Worm (Caenorhabditis elegans) whole organism, L4 larva: ENCODE data around the gene C29F4.3.
"Not testable (repeated sequence)": the region's sequence is repeated elsewhere in the genome, so short reads cannot be mapped to it uniquely, and the experiment has no call there.

Experiments
- F26F4.8 ChIP-seq: fragments of 200-800 bp; sonication (Bioruptor generic); conservative IDR thresholded peaks from 2 replicates; pipeline ENCODE4 v1.3.6; 2022; ENCODE audit warnings: missing genetic modification characterization, missing compliant biosample characterization
- F49E8.2 ChIP-seq: sonication (generic microtip); optimal IDR thresholded peaks from 2 replicates; lab custom pipeline; 2016; ENCODE audit warnings: missing compliant biosample characterization, mild to moderate bottlenecking, missing genetic modification characterization, borderline replicate concordance
- Y5F2A.4 ChIP-seq: fragments of 200-800 bp; sonication (Bioruptor generic); optimal IDR thresholded peaks from 2 replicates; lab custom pipeline; 2018; ENCODE audit warnings: mild to moderate bottlenecking, missing genetic modification characterization, missing compliant biosample characterization
- Y75B8A.6 ChIP-seq: fragments of 200-800 bp; sonication (Bioruptor generic); IDR thresholded peaks from 2 replicates; pipeline ENCODE4 v1.3.6; 2022; ENCODE audit warnings: missing genetic modification reagents, missing genetic modification characterization, missing compliant biosample characterization
- ZK546.5 ChIP-seq, 2 experiments: sonication (generic microtip); optimal IDR thresholded peaks; 2 replicates each; lab custom pipeline; 2017; ENCODE audit warnings: missing biosample characterization in 2 of 2, missing genetic modification characterization in 2 of 2
- aha-1 ChIP-seq: fragments of 150-350 bp; peaks from one replicate; lab custom pipeline; 2014; ENCODE audit warnings: missing biosample characterization, missing genetic modification characterization
- ama-1 ChIP-seq: fragments of 150-350 bp; optimal IDR thresholded peaks from 2 replicates; lab custom pipeline; 2014; ENCODE audit warnings: inconsistent platforms, mixed read lengths
- arid-1 ChIP-seq: fragments of 200-800 bp; sonication (Bioruptor generic); conservative IDR thresholded peaks from 2 replicates; pipeline ENCODE4 v1.3.6; 2022; ENCODE audit warnings: missing genetic modification reagents, missing genetic modification characterization, missing compliant biosample characterization
- ceh-32 ChIP-seq: sonication (generic microtip); optimal IDR thresholded peaks from 2 replicates; lab custom pipeline; 2016; ENCODE audit warnings: mild to moderate bottlenecking, missing genetic modification characterization, missing compliant biosample characterization; ENCODE audit not compliant: poor library complexity
- ces-1 ChIP-seq: fragments of 150-350 bp; sonication (generic microtip); optimal IDR thresholded peaks from 4 replicates; lab custom pipeline; 2014; ENCODE audit warnings: missing biosample characterization, missing genetic modification reagents, missing genetic modification characterization
- ctbp-1 ChIP-seq: fragments of 200-800 bp; sonication (Bioruptor generic); IDR thresholded peaks from 2 replicates; pipeline ENCODE4 v1.3.6; 2022; ENCODE audit warnings: missing genetic modification reagents, missing genetic modification characterization, missing compliant biosample characterization
- daf-12 ChIP-seq: fragments of 150-350 bp; optimal IDR thresholded peaks from 2 replicates; lab custom pipeline; 2014; ENCODE audit warnings: missing biosample characterization, missing genetic modification reagents, missing genetic modification characterization
- daf-8 ChIP-seq: fragments of 200-800 bp; sonication (Bioruptor generic); IDR thresholded peaks from 2 replicates; pipeline ENCODE4 v1.3.6; 2022; ENCODE audit warnings: missing genetic modification characterization, missing compliant biosample characterization
- hlh-11 ChIP-seq: fragments of 200-800 bp; sonication (Bioruptor generic); optimal IDR thresholded peaks from 2 replicates; lab custom pipeline; 2018; ENCODE audit warnings: mild to moderate bottlenecking, missing genetic modification characterization, missing compliant biosample characterization
- jun-1 ChIP-seq: fragments of 150-350 bp; optimal IDR thresholded peaks from 2 replicates; lab custom pipeline; 2014; ENCODE audit warnings: missing biosample characterization, missing genetic modification reagents, missing genetic modification characterization
- lin-1 ChIP-seq: fragments of 200-800 bp; sonication (Bioruptor generic); IDR thresholded peaks from 2 replicates; pipeline ENCODE4 v1.3.6; 2022; ENCODE audit warnings: missing genetic modification reagents, missing genetic modification characterization, missing compliant biosample characterization
- lin-29 ChIP-seq: fragments of 200-800 bp; sonication (Bioruptor generic); IDR thresholded peaks from 2 replicates; pipeline ENCODE4 v1.3.6; 2022; ENCODE audit warnings: missing genetic modification reagents, missing genetic modification characterization, missing compliant biosample characterization
- lin-38 ChIP-seq: fragments of 200-800 bp; sonication (Bioruptor generic); IDR thresholded peaks from 2 replicates; pipeline ENCODE4 v1.3.6; 2022; ENCODE audit warnings: missing genetic modification reagents, missing genetic modification characterization, missing compliant biosample characterization
- mdl-1 ChIP-seq, 2 experiments: fragments of 150-350 bp in 1 of 2; sonication (generic microtip) in 1 of 2; optimal IDR thresholded peaks; 2 replicates each; lab custom pipeline; 2014 to 2017; ENCODE audit warnings: missing biosample characterization in 2 of 2, missing genetic modification characterization in 2 of 2
- mxl-2 ChIP-seq: fragments of 200-800 bp; sonication (Bioruptor generic); conservative IDR thresholded peaks from 2 replicates; pipeline ENCODE4 v1.3.6; 2022; ENCODE audit warnings: missing genetic modification reagents, missing genetic modification characterization, missing compliant biosample characterization
- mxl-3 ChIP-seq: fragments of 200-800 bp; sonication (Bioruptor generic); optimal IDR thresholded peaks from 2 replicates; lab custom pipeline; 2018; ENCODE audit warnings: mild to moderate bottlenecking, missing genetic modification characterization, missing compliant biosample characterization
- nhr-102 ChIP-seq: sonication (generic microtip); optimal IDR thresholded peaks from 2 replicates; lab custom pipeline; 2016; ENCODE audit warnings: mild to moderate bottlenecking, missing genetic modification characterization, moderate library complexity, missing compliant biosample characterization
- nhr-237 ChIP-seq: sonication (generic microtip); optimal IDR thresholded peaks from 2 replicates; lab custom pipeline; 2017; ENCODE audit warnings: missing biosample characterization, missing genetic modification characterization
- nhr-41 ChIP-seq: fragments of 200-800 bp; sonication (Bioruptor generic); IDR thresholded peaks from 2 replicates; pipeline ENCODE4 v1.3.6; 2022; ENCODE audit warnings: missing genetic modification reagents, missing genetic modification characterization, missing compliant biosample characterization
- nhr-42 ChIP-seq: fragments of 200-800 bp; sonication (Bioruptor generic); IDR thresholded peaks from 2 replicates; pipeline ENCODE4 v1.3.6; 2022; ENCODE audit warnings: missing genetic modification characterization, missing compliant biosample characterization
- rbr-2 ChIP-seq: sonication (generic microtip); optimal IDR thresholded peaks from 2 replicates; lab custom pipeline; 2016; ENCODE audit warnings: missing genotype, missing genetic modification characterization, missing compliant biosample characterization
- skn-1 ChIP-seq: fragments of 150-350 bp; optimal IDR thresholded peaks from 2 replicates; lab custom pipeline; 2014; ENCODE audit warnings: missing biosample characterization, missing genetic modification characterization
- snpc-1.2 ChIP-seq: fragments of 200-800 bp; sonication (Bioruptor generic); IDR thresholded peaks from 2 replicates; pipeline ENCODE4 v1.3.6; 2022; ENCODE audit warnings: missing genetic modification reagents, missing genetic modification characterization, missing compliant biosample characterization
- snpc-4 ChIP-seq: fragments of 150-350 bp; optimal IDR thresholded peaks from 2 replicates; lab custom pipeline; 2014; ENCODE audit warnings: missing biosample characterization, missing genetic modification characterization
- tag-97 ChIP-seq: fragments of 200-800 bp; sonication (Bioruptor generic); IDR thresholded peaks from 2 replicates; pipeline ENCODE4 v1.3.6; 2022; ENCODE audit warnings: missing genetic modification characterization, missing compliant biosample characterization
- unc-130 ChIP-seq: sonication (generic microtip); optimal IDR thresholded peaks from 2 replicates; lab custom pipeline; 2016; ENCODE audit warnings: missing genetic modification reagents, missing genetic modification characterization, missing compliant biosample characterization
- unc-39 ChIP-seq: sonication (generic microtip); optimal IDR thresholded peaks from 2 replicates; lab custom pipeline; 2017; ENCODE audit warnings: missing biosample characterization, missing genetic modification characterization
- unc-62 ChIP-seq, 3 experiments: fragments of 150-350 bp in 1 of 3; sonication (generic microtip); optimal IDR thresholded peaks in 2 of 3; peaks in 1 of 3; 1 replicate in 1 of 3; 2 replicates in 2 of 3; lab custom pipeline; 2014 to 2017; ENCODE audit warnings: missing biosample characterization in 3 of 3, missing genetic modification characterization in 3 of 3, missing genetic modification reagents in 3 of 3, missing genotype in 1 of 3
- zfp-2 ChIP-seq: sonication (generic microtip); optimal IDR thresholded peaks from 2 replicates; lab custom pipeline; 2016; ENCODE audit warnings: mild to moderate bottlenecking, missing genetic modification characterization, missing compliant biosample characterization
- zfp-3 ChIP-seq: fragments of 200-800 bp; sonication (Bioruptor generic); conservative IDR thresholded peaks from 2 replicates; pipeline ENCODE4 v1.3.6; 2022; ENCODE audit warnings: missing genetic modification reagents, missing genetic modification characterization, missing compliant biosample characterization

Gene C29F4.3

ce11 chrIV:11266090-11266489, 42.3 kb upstream of the C29F4.3 start, which contains the start of gene col-127:
Gene col-127 (minus strand): TSS chrIV:11266190.
- no peak for TF ChIP-seq F26F4.8
- TF ChIP-seq hlh-11: no peak
- no peak for TF ChIP-seq nhr-42 (GFP tag; lab: Robert Waterston, UW)
- no peak for TF ChIP-seq Y75B8A.6
- no peak for TF ChIP-seq F49E8.2 (tag; lab: Kevin White, UChicago)
- TF ChIP-seq daf-12 (tag; lab: Kevin White, UChicago): no peak
- no peak for TF ChIP-seq snpc-4 (tag; lab: Kevin White, UChicago)
- no peak for TF ChIP-seq ama-1
- TF ChIP-seq mxl-2 (GFP tag; lab: Robert Waterston, UW): no peak
- no peak for TF ChIP-seq ctbp-1 (GFP tag; lab: Robert Waterston, UW)
- no peak for TF ChIP-seq arid-1 (GFP tag; lab: Robert Waterston, UW)

ce11 chrIV:11263101-11263500, 39.3 kb upstream of the C29F4.3 start, which contains the start of gene col-126:
Gene col-126 (plus strand): TSS chrIV:11263401.
- not testable (repeated sequence) for TF ChIP-seq F26F4.8; ZK546.5 (tag; optimal IDR thresholded peaks at IDR 0.05; lab: Kevin White, UChicago); jun-1

ce11 chrIV:11261535-11261934, 37.8 kb upstream of the C29F4.3 start, which contains the start of gene F54D1.1:
Gene F54D1.1 (plus strand): TSS chrIV:11261835.
- TF ChIP-seq snpc-1.2 (GFP tag; lab: Robert Waterston, UW) (no peak), rbr-2 (no peak), nhr-41 (no peak), daf-8 (GFP tag; lab: Robert Waterston, UW) (no peak), aha-1 (tag; lab: Kevin White, UChicago) (no peak), lin-1 (GFP tag; lab: Robert Waterston, UW) (no peak), zfp-2 (no peak), skn-1 (tag; lab: Kevin White, UChicago) (no peak), mxl-3 (GFP tag; lab: Kevin White, UChicago) (no peak), mdl-1 (tag; optimal IDR thresholded peaks at IDR 0.05; lab: Kevin White, UChicago) (no peak)

ce11 chrIV:11260544-11261227, 36.9 kb upstream of the C29F4.3 start, which contains the start of gene C05C12.5:
Gene C05C12.5 (minus strand): TSS chrIV:11261185.
- TF ChIP-seq ces-1 (GFP tag; lab: Kevin White, UChicago) (no peak), unc-130 (GFP tag; lab: Kevin White, UChicago) (no peak), zfp-3 (GFP tag; lab: Robert Waterston, UW) (no peak), aha-1 (tag; lab: Kevin White, UChicago) (peak; percentile 91), lin-29 (no peak), lin-1 (GFP tag; lab: Robert Waterston, UW) (no peak), nhr-237 (no peak), nhr-102 (tag; lab: Kevin White, UChicago) (no peak), unc-39 (no peak), tag-97 (GFP tag; lab: Robert Waterston, UW) (no peak), unc-62 (GFP tag; optimal IDR thresholded peaks at IDR 0.05 in 1 of 2; lab: Kevin White, UChicago) (peak in 1 of 2 experiments; percentile 88), unc-62 (tag; optimal IDR thresholded peaks at IDR 0.05; lab: Kevin White, UChicago) (no peak), lin-38 (GFP tag; lab: Robert Waterston, UW) (no peak), Y5F2A.4 (GFP tag; lab: Kevin White, UChicago) (no peak), ama-1 (no peak), daf-12 (tag; lab: Kevin White, UChicago) (no peak), ctbp-1 (GFP tag; lab: Robert Waterston, UW) (no peak), ceh-32 (tag; lab: Kevin White, UChicago) (no peak)
